Worm (Caenorhabditis elegans): ENCODE results near the gene mes-4.

ce11 chrV:13476350-13476749 lies 39.0 kb upstream of the mes-4 start, which contains the start of gene T10G3.8:
- TF ChIP-seq nhr-28 (tag; optimal IDR thresholded peaks at IDR 0.05) (no peak), unc-39 (tag; optimal IDR thresholded peaks at IDR 0.05) (no peak), ces-1 (GFP tag; optimal IDR thresholded peaks at IDR 0.05) (no peak)

All from whole organism, mixed stage, embryonic.